Worm (Caenorhabditis elegans) whole organism, L4 larva: Measurements from ENCODE around the gene sma-3.

Experiments used
- R02D3.7 ChIP-seq: fragments of 150-350 bp; sonication (generic microtip); optimal IDR thresholded peaks from 3 replicates; lab custom pipeline; 2014; ENCODE audit warnings: missing biosample characterization, missing genetic modification characterization
- T20F7.1 ChIP-seq: fragments of 200-800 bp; sonication (Bioruptor generic); optimal IDR thresholded peaks from 2 replicates; lab custom pipeline; 2018; ENCODE audit warnings: mild to moderate bottlenecking, missing genetic modification characterization, missing compliant biosample characterization
- T26A8.4 ChIP-seq: fragments of 200-800 bp; sonication (Bioruptor generic); IDR thresholded peaks from 2 replicates; pipeline ENCODE4 v1.3.6; 2022; ENCODE audit warnings: missing genetic modification characterization, missing compliant biosample characterization
- Y105C5A.15 ChIP-seq: fragments of 200-800 bp; sonication (Bioruptor generic); IDR thresholded peaks from 2 replicates; pipeline ENCODE4 v1.3.6; 2022; ENCODE audit warnings: missing genetic modification characterization, missing compliant biosample characterization
- Y5F2A.4 ChIP-seq: fragments of 200-800 bp; sonication (Bioruptor generic); optimal IDR thresholded peaks from 2 replicates; lab custom pipeline; 2018; ENCODE audit warnings: mild to moderate bottlenecking, missing genetic modification characterization, missing compliant biosample characterization
- Y75B8A.6 ChIP-seq: fragments of 200-800 bp; sonication (Bioruptor generic); IDR thresholded peaks from 2 replicates; pipeline ENCODE4 v1.3.6; 2022; ENCODE audit warnings: missing genetic modification reagents, missing genetic modification characterization, missing compliant biosample characterization
- ZK546.5 ChIP-seq, 2 experiments: sonication (generic microtip); optimal IDR thresholded peaks; 2 replicates each; lab custom pipeline; 2017; ENCODE audit warnings: missing biosample characterization in 2 of 2, missing genetic modification characterization in 2 of 2
- aha-1 ChIP-seq: fragments of 150-350 bp; peaks from one replicate; lab custom pipeline; 2014; ENCODE audit warnings: missing biosample characterization, missing genetic modification characterization
- ama-1 ChIP-seq: fragments of 150-350 bp; optimal IDR thresholded peaks from 2 replicates; lab custom pipeline; 2014; ENCODE audit warnings: inconsistent platforms, mixed read lengths
- ceh-20 ChIP-seq: fragments of 200-800 bp; sonication (Bioruptor generic); IDR thresholded peaks from 2 replicates; pipeline ENCODE4 v1.3.6; 2022; ENCODE audit warnings: missing genetic modification reagents, missing genetic modification characterization, missing compliant biosample characterization
- ceh-44 ChIP-seq: fragments of 200-800 bp; sonication (Bioruptor generic); IDR thresholded peaks from 2 replicates; pipeline ENCODE4 v1.3.6; 2022; ENCODE audit warnings: missing genetic modification reagents, missing genetic modification characterization, missing compliant biosample characterization
- cey-2 ChIP-seq: sonication (generic microtip); optimal IDR thresholded peaks from 3 replicates; lab custom pipeline; 2017; ENCODE audit warnings: missing genetic modification characterization, mild to moderate bottlenecking, missing compliant biosample characterization, antibody characterized with exemption, borderline replicate concordance; ENCODE audit not compliant: insufficient read depth
- ctbp-1 ChIP-seq: fragments of 200-800 bp; sonication (Bioruptor generic); IDR thresholded peaks from 2 replicates; pipeline ENCODE4 v1.3.6; 2022; ENCODE audit warnings: missing genetic modification reagents, missing genetic modification characterization, missing compliant biosample characterization
- daf-12 ChIP-seq: fragments of 150-350 bp; optimal IDR thresholded peaks from 2 replicates; lab custom pipeline; 2014; ENCODE audit warnings: missing biosample characterization, missing genetic modification reagents, missing genetic modification characterization
- daf-16 ChIP-seq, 3 experiments: sonication (generic microtip); optimal IDR thresholded peaks; 2 replicates each; lab custom pipeline; 2016 to 2017; ENCODE audit warnings: missing genetic modification characterization in 3 of 3, missing genetic modification reagents in 3 of 3, mild to moderate bottlenecking in 2 of 3, missing compliant biosample characterization in 2 of 3, missing biosample characterization in 1 of 3, moderate library complexity in 1 of 3
- daf-19 ChIP-seq: fragments of 200-800 bp; sonication (Bioruptor generic); conservative IDR thresholded peaks from 2 replicates; pipeline ENCODE4 v1.3.6; 2022; ENCODE audit warnings: missing genetic modification characterization, missing compliant biosample characterization
- dpl-1 ChIP-seq: fragments of 150-350 bp; optimal IDR thresholded peaks from 2 replicates; lab custom pipeline; 2014; ENCODE audit warnings: missing biosample characterization, missing genetic modification reagents, missing genetic modification characterization
- egl-27 ChIP-seq: sonication (generic microtip); optimal IDR thresholded peaks from 3 replicates; lab custom pipeline; 2017; ENCODE audit warnings: missing biosample characterization, missing genetic modification reagents, missing genetic modification characterization
- fos-1 ChIP-seq: fragments of 150-350 bp; optimal IDR thresholded peaks from 2 replicates; lab custom pipeline; 2014; ENCODE audit warnings: missing biosample characterization, missing genetic modification characterization
- jun-1 ChIP-seq: fragments of 150-350 bp; optimal IDR thresholded peaks from 2 replicates; lab custom pipeline; 2014; ENCODE audit warnings: missing biosample characterization, missing genetic modification reagents, missing genetic modification characterization
- lim-7 ChIP-seq: fragments of 200-800 bp; sonication (Bioruptor generic); IDR thresholded peaks from 2 replicates; pipeline ENCODE4 v1.3.6; 2022; ENCODE audit warnings: missing genetic modification characterization, missing compliant biosample characterization
- lin-1 ChIP-seq: fragments of 200-800 bp; sonication (Bioruptor generic); IDR thresholded peaks from 2 replicates; pipeline ENCODE4 v1.3.6; 2022; ENCODE audit warnings: missing genetic modification reagents, missing genetic modification characterization, missing compliant biosample characterization
- lin-13 ChIP-seq: fragments of 150-350 bp; optimal IDR thresholded peaks from 2 replicates; lab custom pipeline; 2014; ENCODE audit warnings: missing biosample characterization, missing genetic modification reagents, missing genetic modification characterization
- lin-29 ChIP-seq: fragments of 200-800 bp; sonication (Bioruptor generic); IDR thresholded peaks from 2 replicates; pipeline ENCODE4 v1.3.6; 2022; ENCODE audit warnings: missing genetic modification reagents, missing genetic modification characterization, missing compliant biosample characterization
- lin-39 ChIP-seq: fragments of 150-350 bp; optimal IDR thresholded peaks from 2 replicates; lab custom pipeline; 2014; ENCODE audit warnings: missing biosample characterization, missing genetic modification reagents, missing genetic modification characterization
- lsy-2 ChIP-seq, 2 experiments: fragments of 150-350 bp in 1 of 2; sonication (generic microtip) in 1 of 2; optimal IDR thresholded peaks; 2 replicates each; lab custom pipeline; 2014 to 2017; ENCODE audit warnings: missing biosample characterization in 2 of 2, missing genetic modification characterization in 2 of 2
- mdl-1 ChIP-seq, 2 experiments: fragments of 150-350 bp in 1 of 2; sonication (generic microtip) in 1 of 2; optimal IDR thresholded peaks; 2 replicates each; lab custom pipeline; 2014 to 2017; ENCODE audit warnings: missing biosample characterization in 2 of 2, missing genetic modification characterization in 2 of 2
- mdt-29 ChIP-seq: fragments of 200-800 bp; sonication (Bioruptor generic); IDR thresholded peaks from 2 replicates; pipeline ENCODE4 v1.3.6; 2022; ENCODE audit warnings: missing genetic modification reagents, missing genetic modification characterization, missing compliant biosample characterization
- mep-1 ChIP-seq: fragments of 150-350 bp; sonication (generic microtip); optimal IDR thresholded peaks from 3 replicates; lab custom pipeline; 2014; ENCODE audit warnings: missing biosample characterization, missing genetic modification characterization
- mes-2 ChIP-seq: sonication (generic microtip); optimal IDR thresholded peaks from 2 replicates; lab custom pipeline; 2016; ENCODE audit warnings: missing genotype, mild to moderate bottlenecking, missing genetic modification characterization, missing compliant biosample characterization; ENCODE audit not compliant: poor library complexity, severe bottlenecking
- mxl-2 ChIP-seq: fragments of 200-800 bp; sonication (Bioruptor generic); conservative IDR thresholded peaks from 2 replicates; pipeline ENCODE4 v1.3.6; 2022; ENCODE audit warnings: missing genetic modification reagents, missing genetic modification characterization, missing compliant biosample characterization
- nhr-111 ChIP-seq: fragments of 200-800 bp; sonication (Bioruptor generic); optimal IDR thresholded peaks from 2 replicates; lab custom pipeline; 2018; ENCODE audit warnings: mild to moderate bottlenecking, missing genetic modification characterization, missing compliant biosample characterization
- nhr-25 ChIP-seq: sonication (generic microtip); optimal IDR thresholded peaks from 2 replicates; lab custom pipeline; 2017; ENCODE audit warnings: missing genetic modification characterization, mild to moderate bottlenecking, missing compliant biosample characterization, antibody characterized with exemption, moderate library complexity, borderline replicate concordance; ENCODE audit not compliant: insufficient read depth
- nhr-42 ChIP-seq: fragments of 200-800 bp; sonication (Bioruptor generic); IDR thresholded peaks from 2 replicates; pipeline ENCODE4 v1.3.6; 2022; ENCODE audit warnings: missing genetic modification characterization, missing compliant biosample characterization
- nhr-76 ChIP-seq: fragments of 150-350 bp; optimal IDR thresholded peaks from 2 replicates; lab custom pipeline; 2014; ENCODE audit warnings: missing biosample characterization, missing genetic modification characterization
- pqm-1 ChIP-seq: sonication (generic microtip); optimal IDR thresholded peaks from 2 replicates; lab custom pipeline; 2017; ENCODE audit warnings: missing biosample characterization, missing genetic modification characterization
- rbr-2 ChIP-seq: sonication (generic microtip); optimal IDR thresholded peaks from 2 replicates; lab custom pipeline; 2016; ENCODE audit warnings: missing genotype, missing genetic modification characterization, missing compliant biosample characterization
- skn-1 ChIP-seq: fragments of 150-350 bp; optimal IDR thresholded peaks from 2 replicates; lab custom pipeline; 2014; ENCODE audit warnings: missing biosample characterization, missing genetic modification characterization
- snpc-4 ChIP-seq: fragments of 150-350 bp; optimal IDR thresholded peaks from 2 replicates; lab custom pipeline; 2014; ENCODE audit warnings: missing biosample characterization, missing genetic modification characterization
- spr-1 ChIP-seq: sonication (generic microtip); optimal IDR thresholded peaks from 2 replicates; lab custom pipeline; 2016; ENCODE audit warnings: mild to moderate bottlenecking, missing genetic modification characterization, missing compliant biosample characterization
- tra-1 ChIP-seq: fragments of 200-800 bp; sonication (Bioruptor generic); IDR thresholded peaks from 2 replicates; pipeline ENCODE4 v1.3.6; 2022; ENCODE audit warnings: missing genetic modification reagents, missing genetic modification characterization, missing compliant biosample characterization
- unc-62 ChIP-seq, 3 experiments: fragments of 150-350 bp in 1 of 3; sonication (generic microtip); optimal IDR thresholded peaks in 2 of 3; peaks in 1 of 3; 1 replicate in 1 of 3; 2 replicates in 2 of 3; lab custom pipeline; 2014 to 2017; ENCODE audit warnings: missing biosample characterization in 3 of 3, missing genetic modification characterization in 3 of 3, missing genetic modification reagents in 3 of 3, missing genotype in 1 of 3
- zfp-2 ChIP-seq: sonication (generic microtip); optimal IDR thresholded peaks from 2 replicates; lab custom pipeline; 2016; ENCODE audit warnings: mild to moderate bottlenecking, missing genetic modification characterization, missing compliant biosample characterization

Gene sma-3

ce11 chrIII:6895166-6895565, 31.4 kb upstream of the sma-3 start (continued):
- TF ChIP-seq ceh-44 (GFP tag; lab: Robert Waterston, UW), result no peak
- TF ChIP-seq nhr-111 (GFP tag; lab: Kevin White, UChicago), result no peak
- peak; percentile 67 for TF ChIP-seq lin-1 (GFP tag; lab: Robert Waterston, UW)
- TF ChIP-seq mxl-2 (GFP tag; lab: Robert Waterston, UW), result peak; percentile 82
- peak; percentile 76 for TF ChIP-seq T20F7.1 (GFP tag; lab: Kevin White, UChicago)
- peak; percentile 40 for TF ChIP-seq spr-1 (tag; lab: Kevin White, UChicago)
- TF ChIP-seq pqm-1 (tag; lab: Kevin White, UChicago), result peak; percentile 46
- no peak for TF ChIP-seq fos-1
- TF ChIP-seq lin-13 (GFP tag; lab: Kevin White, UChicago), result peak; percentile 37
- TF ChIP-seq Y75B8A.6 (GFP tag; lab: Robert Waterston, UW), result no peak
- no peak for TF ChIP-seq snpc-4 (tag; lab: Kevin White, UChicago)
- peak; percentile 64 to 70 for TF ChIP-seq daf-16 (GFP tag; optimal IDR thresholded peaks at IDR 0.05; lab: Kevin White, UChicago)
- TF ChIP-seq daf-16 (tag; optimal IDR thresholded peaks at IDR 0.05; lab: Kevin White, UChicago), result peak; percentile 76
- peak; percentile 65 for TF ChIP-seq mep-1
- peak in 1 of 2 experiments; percentile 99 for TF ChIP-seq unc-62 (GFP tag; optimal IDR thresholded peaks at IDR 0.05 in 1 of 2; lab: Kevin White, UChicago)
- no peak for TF ChIP-seq unc-62 (tag; optimal IDR thresholded peaks at IDR 0.05; lab: Kevin White, UChicago)
- TF ChIP-seq jun-1 (tag; lab: Kevin White, UChicago), result no peak
- TF ChIP-seq tra-1, result peak; percentile 69; the same call in 1 of the 2 replicates
- TF ChIP-seq lin-29 (GFP tag; lab: Robert Waterston, UW), result no peak

DNA sequence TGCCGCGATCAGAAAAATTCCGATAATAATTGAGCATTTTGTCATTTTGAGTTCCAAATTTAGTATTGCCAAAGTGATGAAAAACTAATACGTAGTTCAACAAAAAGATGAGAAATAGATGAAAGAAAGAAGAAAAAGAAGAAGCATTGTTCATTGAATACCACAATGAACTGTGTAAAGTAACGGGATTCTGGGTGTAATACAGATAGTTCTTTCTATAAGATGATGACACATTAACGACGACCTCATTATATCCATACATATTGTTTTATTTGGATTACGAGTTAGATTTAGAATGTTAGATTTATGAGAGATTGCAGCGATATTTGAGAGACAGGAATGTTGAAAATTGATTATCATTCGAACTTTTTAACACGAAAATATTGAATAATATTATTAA, 27.8 kb upstream of the sma-3 start, which contains the start of gene K04C2.5:
TSS of gene K04C2.5 (minus strand) at position 101 of the 400 bp plus-strand sequence.
- TF ChIP-seq daf-19 (GFP tag; lab: Robert Waterston, UW), result no peak
- no peak for TF ChIP-seq Y5F2A.4 (GFP tag; lab: Kevin White, UChicago)
- no peak for TF ChIP-seq fos-1
- TF ChIP-seq Y105C5A.15, result no peak
- no peak for TF ChIP-seq lin-1 (GFP tag; lab: Robert Waterston, UW)
- TF ChIP-seq ctbp-1, result no peak
- no peak for TF ChIP-seq unc-62 (GFP tag; optimal IDR thresholded peaks at IDR 0.05 in 1 of 2; lab: Kevin White, UChicago)
- TF ChIP-seq unc-62 (tag; optimal IDR thresholded peaks at IDR 0.05; lab: Kevin White, UChicago), result no peak
- no peak for TF ChIP-seq R02D3.7 (tag; lab: Kevin White, UChicago)
- no peak for TF ChIP-seq rbr-2

DNA sequence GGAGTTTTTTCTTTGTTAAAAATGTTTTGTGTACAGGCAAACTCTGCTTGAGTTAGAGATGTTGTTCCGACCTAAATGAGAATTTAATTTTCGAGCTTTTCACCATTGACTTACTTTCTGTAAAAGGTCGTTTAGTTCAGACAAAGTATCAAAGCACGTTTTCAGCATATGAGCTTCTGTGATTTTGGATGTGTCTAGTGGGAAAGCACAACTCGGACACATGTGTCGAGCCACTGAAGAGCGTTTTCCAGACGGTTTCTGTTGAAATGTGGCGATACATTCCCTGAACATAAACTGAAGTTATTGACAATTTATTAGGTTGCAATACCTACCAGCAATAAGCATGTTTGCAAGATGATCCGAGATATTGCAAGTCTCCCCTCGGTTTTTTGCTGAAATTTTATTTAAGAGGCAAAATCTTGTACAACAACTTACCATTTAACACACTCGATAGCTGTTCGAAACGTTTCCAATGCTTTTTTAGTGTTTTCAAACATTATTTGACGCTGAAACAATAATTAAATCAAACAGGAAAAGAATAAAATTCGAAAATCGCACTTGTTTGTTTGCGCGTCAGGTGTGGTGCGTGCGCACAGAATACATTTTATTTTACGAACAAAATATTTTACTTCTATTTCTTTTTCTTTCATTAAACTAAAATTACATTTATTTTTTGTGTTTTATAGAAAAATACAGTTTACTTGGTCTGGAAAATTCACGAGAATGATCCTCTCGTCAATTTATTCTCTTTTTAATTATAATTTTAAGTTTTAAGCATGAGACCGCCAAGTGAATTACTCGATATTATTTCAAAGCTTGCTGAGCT, 25.4 kb upstream of the sma-3 start, which contains the start of the genes brd-1 and K04C2.2:
TSS of gene brd-1 (minus strand) at position 506 of the 826 bp plus-strand sequence.
TSS of gene K04C2.2 (plus strand) at position 776 of the 826 bp plus-strand sequence.
- TF ChIP-seq dpl-1 (GFP tag; lab: Kevin White, UChicago), result peak; percentile 68
- no peak for TF ChIP-seq skn-1 (tag; lab: Kevin White, UChicago)
- no peak for TF ChIP-seq lim-7 (GFP tag; lab: Robert Waterston, UW)
- no peak for TF ChIP-seq T26A8.4 (GFP tag; lab: Robert Waterston, UW)
- TF ChIP-seq mes-2, result peak; percentile 45
- peak in 1 of 2 experiments; percentile 28 for TF ChIP-seq lsy-2 (tag; optimal IDR thresholded peaks at IDR 0.05; lab: Kevin White, UChicago)
- TF ChIP-seq aha-1 (tag; lab: Kevin White, UChicago), result peak; percentile 95
- TF ChIP-seq, all 104 proteins: peak for 4

- TF ChIP-seq nhr-42 (GFP tag; lab: Robert Waterston, UW) (no peak; the same call in 1 of the 2 replicates), ZK546.5 (tag; optimal IDR thresholded peaks at IDR 0.05; lab: Kevin White, UChicago) (no peak), zfp-2 (peak; percentile 24), egl-27 (tag; lab: Kevin White, UChicago) (no peak), nhr-76 (no peak), ceh-20 (GFP tag; lab: Robert Waterston, UW) (peak; percentile 33; the same call in 1 of the 2 replicates), aha-1 (tag; lab: Kevin White, UChicago) (no peak), nhr-25 (tag; lab: Kevin White, UChicago) (peak; percentile 56), daf-12 (no peak), mdl-1 (tag; optimal IDR thresholded peaks at IDR 0.05; lab: Kevin White, UChicago) (peak in 1 of 2 experiments; percentile 40), ama-1 (lab: Kevin White, UChicago) (no peak), ctbp-1 (peak; percentile 73; the same call in 1 of the 2 replicates), lin-39 (no peak), cey-2 (tag; lab: Kevin White, UChicago) (no peak), skn-1 (tag; lab: Kevin White, UChicago) (no peak), mdt-29 (GFP tag; lab: Robert Waterston, UW) (no peak)
Measured at ce11 chrIII:6888497-6888896, 24.7 kb upstream of the sma-3 start.
